Fruit fly (Drosophila melanogaster) whole organism, wandering third instar larva: ENCODE data around the gene CG10405.
A peak's percentile ranks its signal among the peaks of the same experiment; 100 is the strongest.

Experiments
- Sp1 ChIP-seq: fragments of 200-800 bp; sonication (Bioruptor generic); optimal IDR thresholded peaks from 3 replicates; lab custom pipeline; 2019; ENCODE audit warnings: missing biosample characterization, mild to moderate bottlenecking, missing genetic modification characterization, moderate library complexity
- dsf ChIP-seq: sonication (Bioruptor generic); optimal IDR thresholded peaks from 2 replicates; lab custom pipeline; 2016; ENCODE audit warnings: missing biosample characterization, missing genetic modification characterization, borderline replicate concordance
- pan ChIP-seq: fragments of >200 bp; optimal IDR thresholded peaks from 2 replicates; lab custom pipeline; 2017
- psq ChIP-seq: fragments of 200-800 bp; sonication (Bioruptor generic); optimal IDR thresholded peaks from 3 replicates; lab custom pipeline; 2017; ENCODE audit warnings: missing biosample characterization, mild to moderate bottlenecking, missing genetic modification characterization, moderate library complexity
- usp ChIP-seq: fragments of >200 bp; optimal IDR thresholded peaks from 2 replicates; lab custom pipeline; 2017; ENCODE audit warnings: missing biosample characterization, missing genetic modification characterization

dm6 chr3R:16442937-16443336 is 11.4 kb upstream of the CG10405 start, which contains the start of the genes Ttc1 and CG14882:
- TF ChIP-seq Sp1 (GFP tag; lab: Kevin White, UChicago) (peak; percentile 75), pan (lab: Kevin White, UChicago) (no peak), psq (peak; percentile 83), usp (GFP tag; lab: Kevin White, UChicago) (no peak), dsf (GFP tag; lab: Kevin White, UChicago) (peak; percentile 27)
